Worm (Caenorhabditis elegans) whole organism, L4/young adult: ENCODE results near the gene K06A4.10.

ENCODE experiments used
- W03F9.2 ChIP-seq: fragments of 150-350 bp; optimal IDR thresholded peaks from 2 replicates; lab custom pipeline; 2014; ENCODE audit warnings: missing biosample characterization, missing genetic modification characterization
- him-1 ChIP-seq: sonication (generic microtip); optimal IDR thresholded peaks from 2 replicates; lab custom pipeline; 2016; ENCODE audit warnings: missing genotype, missing genetic modification reagents, missing genetic modification characterization, missing compliant biosample characterization

ce11 chrV:9443748-9444147, 45.9 kb downstream of the K06A4.10 start, which contains the start of gene wdr-62:
- TF ChIP-seq W03F9.2 (tag; lab: Kevin White, UChicago) (no peak), him-1 (no peak)
